Worm (Caenorhabditis elegans): ENCODE data around the gene T27D12.1.

T27D12.1 gene

ce11 chrII:11874674-11875198 is 32.3 kb downstream of the T27D12.1 start, which contains the start of the genes npp-3 and top-2 (continued):
- TF ChIP-seq ekl-4 (GFP tag; IDR thresholded peaks at IDR 0.05), result peak; percentile 98
- 0 out of 2 replicates have a peak, but pooled peaks have one; percentile 41 for TF ChIP-seq egl-18 (GFP tag; IDR thresholded peaks at IDR 0.05)
- TF ChIP-seq hmg-1.2 (GFP tag; IDR thresholded peaks at IDR 0.05), result peak; percentile 95
- TF ChIP-seq B0035.1 (tag; optimal IDR thresholded peaks at IDR 0.05), result no peak
- TF ChIP-seq cebp-1 (GFP tag; IDR thresholded peaks at IDR 0.05), result peak; percentile 69; the same call in 1 of the 2 replicates
- TF ChIP-seq cebp-1 (tag; optimal IDR thresholded peaks at IDR 0.05), result peak; percentile 88
- TF ChIP-seq dox-1 (GFP tag; IDR thresholded peaks at IDR 0.05), result peak; percentile 96
- peak; percentile 99 for TF ChIP-seq F33H1.4 (GFP tag; IDR thresholded peaks at IDR 0.05)
- TF ChIP-seq nhr-179 (tag; optimal IDR thresholded peaks at IDR 0.05), result no peak
- peak; percentile 84 for TF ChIP-seq K12H6.12 (tag; optimal IDR thresholded peaks at IDR 0.05)
- peak; percentile 85 for TF ChIP-seq ztf-28 (GFP tag; IDR thresholded peaks at IDR 0.05)
- no peak for TF ChIP-seq fkh-3 (tag; optimal IDR thresholded peaks at IDR 0.05)
- no peak for TF ChIP-seq T07F8.4 (tag; optimal IDR thresholded peaks at IDR 0.05)
- TF ChIP-seq lsy-27 (tag; optimal IDR thresholded peaks at IDR 0.05; ENCODE audit: borderline replicate concordance, insufficient read depth), result no peak
- TF ChIP-seq die-1 (tag; optimal IDR thresholded peaks at IDR 0.05), result peak; percentile 30
- TF ChIP-seq lir-1 (GFP tag; conservative IDR thresholded peaks at IDR 0.05), result peak; percentile 91
- no peak for TF ChIP-seq F22D6.2 (tag; optimal IDR thresholded peaks at IDR 0.05)
- no peak for TF ChIP-seq pha-4 (tag; optimal IDR thresholded peaks at IDR 0.05)
- TF ChIP-seq C06A6.2 (GFP tag; conservative IDR thresholded peaks at IDR 0.05), result peak; percentile 70
- TF ChIP-seq dpff-1 (tag; optimal IDR thresholded peaks at IDR 0.05), result no peak
- TF ChIP-seq lin-54 (GFP tag; optimal IDR thresholded peaks at IDR 0.05), result peak; percentile 98
- peak; percentile 39 for TF ChIP-seq snpc-1.1 (tag; optimal IDR thresholded peaks at IDR 0.05; ENCODE audit: insufficient read depth)
- TF ChIP-seq tbp1 (GFP tag; optimal IDR thresholded peaks at IDR 0.05), result peak; percentile 74
- TF ChIP-seq mes-4 (tag; optimal IDR thresholded peaks at IDR 0.05), result no peak
- TF ChIP-seq F57A8.1 (GFP tag; optimal IDR thresholded peaks at IDR 0.05), result no peak
- peak; percentile 97 for TF ChIP-seq tlf-1 (GFP tag; optimal IDR thresholded peaks at IDR 0.05)
- no peak for TF ChIP-seq ets-4 (GFP tag; optimal IDR thresholded peaks at IDR 0.05)
- TF ChIP-seq sdz-38 (tag; optimal IDR thresholded peaks at IDR 0.05), result no peak
- peak; percentile 77 for TF ChIP-seq ztf-18 (tag; optimal IDR thresholded peaks at IDR 0.05)
- 0 out of 2 replicates have a peak, but pooled peaks have one; percentile 67 for TF ChIP-seq let-526 (GFP tag; IDR thresholded peaks at IDR 0.05)
- TF ChIP-seq ztf-3 (GFP tag; optimal IDR thresholded peaks at IDR 0.05), result no peak
- TF ChIP-seq mel-28 (tag; optimal IDR thresholded peaks at IDR 0.05; ENCODE audit: borderline replicate concordance), result no peak
- TF ChIP-seq lin-40 (tag; optimal IDR thresholded peaks at IDR 0.05), result no peak
- peak; percentile 90 for TF ChIP-seq pbrm-1 (GFP tag; IDR thresholded peaks at IDR 0.05)
- TF ChIP-seq ztf-25 (GFP tag; IDR thresholded peaks at IDR 0.05), result 0 out of 2 replicates have a peak, but pooled peaks have one; percentile 11
- peak; percentile 70 for TF ChIP-seq somi-1 (GFP tag; optimal IDR thresholded peaks at IDR 0.05)
- TF ChIP-seq ZK185.1 (tag; optimal IDR thresholded peaks at IDR 0.05; ENCODE audit: poor library complexity, severe bottlenecking), result no peak
- TF ChIP-seq aptf-3 (GFP tag; IDR thresholded peaks at IDR 0.05), result no peak
- TF ChIP-seq ztf-22 (GFP tag; optimal IDR thresholded peaks at IDR 0.05), result no peak
- peak; percentile 95 for TF ChIP-seq snpc-3.4 (tag; optimal IDR thresholded peaks at IDR 0.05)
- peak; percentile 97 for TF ChIP-seq nfyb-1 (GFP tag; IDR thresholded peaks at IDR 0.05)
- TF ChIP-seq sptf-2 (GFP tag; optimal IDR thresholded peaks at IDR 0.05), result no peak
- TF ChIP-seq nhr-90 (tag; optimal IDR thresholded peaks at IDR 0.05), result no peak
- TF ChIP-seq attf-6 (GFP tag; IDR thresholded peaks at IDR 0.05), result peak; percentile 86
- peak; percentile 94 for TF ChIP-seq ceh-27 (GFP tag; optimal IDR thresholded peaks at IDR 0.05)
- TF ChIP-seq F52B5.7 (tag; optimal IDR thresholded peaks at IDR 0.05), result no peak
- TF ChIP-seq ceh-100 (GFP tag; IDR thresholded peaks at IDR 0.05), result peak; percentile 88
- no peak for TF ChIP-seq sea-2 (GFP tag; IDR thresholded peaks at IDR 0.05)
